Worm (Caenorhabditis elegans) whole organism, L4 larva: Measurements from ENCODE around the gene srn-1.
A peak's percentile ranks its signal among the peaks of the same experiment; 100 is the strongest.

Experiments used
- aly-2 ChIP-seq: sonication (generic microtip); optimal IDR thresholded peaks from 2 replicates; lab custom pipeline; 2018; ENCODE audit warnings: missing biosample characterization, missing genetic modification characterization
- dve-1 ChIP-seq: sonication (generic microtip); optimal IDR thresholded peaks from 2 replicates; lab custom pipeline; 2017; ENCODE audit warnings: antibody characterized with exemption, mild to moderate bottlenecking, missing genetic modification characterization, missing compliant biosample characterization; ENCODE audit not compliant: insufficient read depth
- hlh-11 ChIP-seq: fragments of 200-800 bp; sonication (Bioruptor generic); optimal IDR thresholded peaks from 2 replicates; lab custom pipeline; 2018; ENCODE audit warnings: mild to moderate bottlenecking, missing genetic modification characterization, missing compliant biosample characterization
- lin-38 ChIP-seq: fragments of 200-800 bp; sonication (Bioruptor generic); IDR thresholded peaks from 2 replicates; pipeline ENCODE4 v1.3.6; 2022; ENCODE audit warnings: missing genetic modification reagents, missing genetic modification characterization, missing compliant biosample characterization
- nhr-10 ChIP-seq: fragments of 150-350 bp; optimal IDR thresholded peaks from 2 replicates; lab custom pipeline; 2014; ENCODE audit warnings: missing biosample characterization, missing genetic modification characterization
- unc-130 ChIP-seq: sonication (generic microtip); optimal IDR thresholded peaks from 2 replicates; lab custom pipeline; 2016; ENCODE audit warnings: missing genetic modification reagents, missing genetic modification characterization, missing compliant biosample characterization
- zip-2 ChIP-seq: fragments of 150-350 bp; optimal IDR thresholded peaks from 2 replicates; lab custom pipeline; 2014; ENCODE audit warnings: missing biosample characterization, missing genetic modification characterization

DNA sequence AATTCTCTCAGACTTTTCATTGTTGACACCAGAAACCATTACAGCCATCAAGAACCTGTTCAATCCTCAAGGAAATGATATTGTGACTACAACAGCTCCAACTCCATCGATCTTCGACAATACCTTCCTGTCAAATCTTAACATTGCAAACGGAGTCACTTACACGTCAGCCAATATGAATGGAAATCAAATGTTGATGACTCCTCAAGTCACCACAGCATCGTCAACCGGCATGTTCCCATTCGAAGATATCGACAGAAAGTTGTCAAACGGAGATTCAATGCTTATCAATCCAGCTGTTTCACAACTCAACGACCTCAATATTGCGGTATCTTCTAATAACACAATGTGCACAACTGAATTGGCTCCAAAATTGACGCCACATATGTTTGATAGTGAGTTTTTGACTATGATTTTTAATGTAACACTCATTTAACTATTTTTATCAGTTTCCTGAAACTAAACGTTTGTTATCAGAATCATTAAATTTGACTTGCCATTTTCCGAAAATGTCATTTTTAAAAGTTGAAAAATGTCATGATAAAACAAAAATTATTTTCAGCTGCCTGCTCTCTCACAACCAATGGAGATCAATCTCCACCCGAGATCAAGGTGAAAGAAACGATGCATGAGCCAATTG is 35.2 kb downstream of the srn-1 start:
- TF ChIP-seq dve-1 (tag; lab: Kevin White, UChicago): peak; percentile 69
- TF ChIP-seq aly-2 (tag; lab: Kevin White, UChicago): no peak
- no peak for TF ChIP-seq nhr-10 (tag; lab: Kevin White, UChicago)
- no peak for TF ChIP-seq lin-38 (GFP tag; lab: Robert Waterston, UW)
- TF ChIP-seq zip-2: no peak
- TF ChIP-seq unc-130 (GFP tag; lab: Kevin White, UChicago): no peak
- peak; percentile 37 for TF ChIP-seq hlh-11 (tag; lab: Kevin White, UChicago)
